Fruit fly (Drosophila melanogaster): ENCODE measurements around the gene MFS3.

The MFS3 gene

DNA sequence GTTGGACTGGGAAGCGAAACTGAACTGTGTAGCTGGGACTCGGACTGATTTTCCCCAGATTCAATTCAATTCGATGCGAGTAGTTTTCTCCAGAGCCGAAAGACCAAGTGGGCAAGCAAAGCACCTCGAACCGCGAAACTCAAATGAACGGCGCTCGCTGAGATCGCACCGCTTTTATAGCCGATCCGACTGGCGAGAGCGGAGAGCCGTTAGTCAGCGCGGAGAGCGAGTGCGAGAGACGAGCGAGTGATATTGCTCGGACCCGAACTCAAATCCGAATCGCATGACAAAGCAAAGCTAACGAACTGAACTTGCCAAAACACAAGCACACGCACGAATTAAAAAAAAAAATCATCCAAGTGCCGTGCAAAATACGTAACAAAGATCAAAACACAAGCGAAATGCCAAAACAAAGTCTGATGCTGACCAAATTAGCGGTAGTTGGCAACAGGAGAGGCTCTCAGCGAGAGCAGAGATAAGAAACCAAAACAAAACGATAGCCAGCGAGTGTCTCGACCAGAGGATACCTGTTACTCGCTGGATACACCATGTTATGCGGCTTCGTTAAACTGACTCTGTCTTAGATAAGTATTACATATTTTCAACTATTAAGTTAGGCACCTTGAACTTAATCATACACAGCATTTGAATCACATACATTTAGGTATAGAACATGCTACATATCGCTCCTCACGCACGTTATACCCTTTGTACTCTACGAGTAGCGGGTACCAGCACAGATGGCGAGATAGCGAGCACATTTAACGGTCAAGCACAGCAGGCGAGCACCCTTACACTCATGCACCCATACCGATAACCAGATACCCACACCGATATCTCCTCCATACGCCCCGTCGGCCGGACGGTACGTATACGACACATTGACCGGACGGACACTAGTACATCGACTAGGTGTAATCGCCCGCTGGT, 23.9 kb upstream of the MFS3 start (continued):
- TF ChIP-seq TFAM (GFP tag; optimal IDR thresholded peaks at IDR 0.05) = no peak
- peak; percentile 65 for TF ChIP-seq CG12659 (GFP tag; optimal IDR thresholded peaks at IDR 0.05)
- peak; percentile 42 for TF ChIP-seq Camta (GFP tag; optimal IDR thresholded peaks at IDR 0.05)
- peak; percentile 57 for TF ChIP-seq Atf-2 (GFP tag; optimal IDR thresholded peaks at IDR 0.05)
- TF ChIP-seq pho (GFP tag; optimal IDR thresholded peaks at IDR 0.05) = peak; percentile 77
- TF ChIP-seq danr (GFP tag; IDR thresholded peaks at IDR 0.05) = peak; percentile 65; the same call in 1 of the 2 replicates
- TF ChIP-seq CG31365 (tag; optimal IDR thresholded peaks at IDR 0.05) = no peak
- TF ChIP-seq mld (GFP tag; IDR thresholded peaks at IDR 0.05; ENCODE audit: partially characterized antibody) = no peak
- TF ChIP-seq CG4707 (GFP tag; optimal IDR thresholded peaks at IDR 0.05) = no peak
- no peak for TF ChIP-seq CG12236 (GFP tag; optimal IDR thresholded peaks at IDR 0.05)
- TF ChIP-seq tll (GFP tag; optimal IDR thresholded peaks at IDR 0.05) = no peak
- TF ChIP-seq ind (GFP tag; optimal IDR thresholded peaks at IDR 0.05) = peak; percentile 71
- no peak for TF ChIP-seq sqz (GFP tag; optimal IDR thresholded peaks at IDR 0.05)
- peak; percentile 85 for TF ChIP-seq GATAe (GFP tag; conservative IDR thresholded peaks at IDR 0.05)
- peak; percentile 70 for TF ChIP-seq caup (GFP tag; optimal IDR thresholded peaks at IDR 0.05; ENCODE audit: severe bottlenecking)
- TF ChIP-seq jigr1 (GFP tag; IDR thresholded peaks at IDR 0.05) = peak; percentile 46; the same call in 1 of the 3 replicates
- peak; percentile 80 for TF ChIP-seq CG2678 (tag; optimal IDR thresholded peaks at IDR 0.05)
- no peak for TF ChIP-seq pita (GFP tag; optimal IDR thresholded peaks at IDR 0.05)
- TF ChIP-seq z (GFP tag; IDR thresholded peaks at IDR 0.05) = peak; percentile 67; the same call in 2 of the 3 replicates
- peak; percentile 74 for TF ChIP-seq CG7556 (GFP tag; optimal IDR thresholded peaks at IDR 0.05)
- TF ChIP-seq Hey (tag; optimal IDR thresholded peaks at IDR 0.05) = peak; percentile 29
- no peak for TF ChIP-seq oc (tag; optimal IDR thresholded peaks at IDR 0.05)
- TF ChIP-seq gce (GFP tag; IDR thresholded peaks at IDR 0.05) = no peak
- TF ChIP-seq bbx (GFP tag; IDR thresholded peaks at IDR 0.05; ENCODE audit: partially characterized antibody) = peak; percentile 20; the same call in 1 of the 2 replicates
- TF ChIP-seq CG1233 (GFP tag; optimal IDR thresholded peaks at IDR 0.05) = peak; percentile 48
- peak; percentile 74; the same call in 1 of the 3 replicates for TF ChIP-seq C15 (GFP tag; IDR thresholded peaks at IDR 0.05)
- TF ChIP-seq CG16815 (GFP tag; optimal IDR thresholded peaks at IDR 0.05) = peak; percentile 64
- TF ChIP-seq pan (optimal IDR thresholded peaks at IDR 0.05) = peak in 1 of 2 experiments; percentile 55
- peak in 1 of 2 experiments; percentile 67 for TF ChIP-seq pan (GFP tag; optimal IDR thresholded peaks at IDR 0.05 in 1 of 2, IDR thresholded peaks at IDR 0.05 in 1 of 2)
- TF ChIP-seq CG10543 (GFP tag; optimal IDR thresholded peaks at IDR 0.05) = peak; percentile 59
- TF ChIP-seq tap (tag; optimal IDR thresholded peaks at IDR 0.05) = peak; percentile 38
- peak; percentile 23 to 53 for TF ChIP-seq Pdp1 (GFP tag; optimal IDR thresholded peaks at IDR 0.05)
- no peak for TF ChIP-seq pros (GFP tag; optimal IDR thresholded peaks at IDR 0.05)
- TF ChIP-seq eyg (GFP tag; optimal IDR thresholded peaks at IDR 0.05) = no peak
- TF ChIP-seq sc (optimal IDR thresholded peaks at IDR 0.05) = no peak
- TF ChIP-seq sc (GFP tag; optimal IDR thresholded peaks at IDR 0.05) = peak; percentile 47
- peak; percentile 86 for TF ChIP-seq CG18599 (GFP tag; optimal IDR thresholded peaks at IDR 0.05)
- peak; percentile 97 for TF ChIP-seq Deaf1 (tag; optimal IDR thresholded peaks at IDR 0.05)
- peak; percentile 79 for TF ChIP-seq ranshi (GFP tag; IDR thresholded peaks at IDR 0.05)
- TF ChIP-seq HmgZ (tag; optimal IDR thresholded peaks at IDR 0.05) = peak; percentile 68
- peak; percentile 66 for TF ChIP-seq CG14050 (GFP tag; IDR thresholded peaks at IDR 0.05)
- TF ChIP-seq Blimp-1 (GFP tag; optimal IDR thresholded peaks at IDR 0.05) = peak; percentile 46
- TF ChIP-seq fd96Cb (tag; optimal IDR thresholded peaks at IDR 0.05) = peak; percentile 63
- TF ChIP-seq Max (GFP tag; optimal IDR thresholded peaks at IDR 0.05) = peak; percentile 66
- TF ChIP-seq fd102C (GFP tag; optimal IDR thresholded peaks at IDR 0.05) = peak; percentile 32
- TF ChIP-seq CG2202 (tag; optimal IDR thresholded peaks at IDR 0.05) = no peak
- TF ChIP-seq CG9876 (GFP tag; optimal IDR thresholded peaks at IDR 0.05) = peak; percentile 58
